Fruit fly (Drosophila melanogaster) whole organism, prepupa: ENCODE data around the gene CG14662.

Source experiments
- CG10669 ChIP-seq: fragments of 200-800 bp; sonication (Bioruptor generic); optimal IDR thresholded peaks from 3 replicates; lab custom pipeline; 2018; ENCODE audit warnings: missing biosample characterization, mild to moderate bottlenecking, missing genetic modification characterization, moderate library complexity
- pdm3 ChIP-seq: fragments of 200-800 bp; sonication (Bioruptor generic); optimal IDR thresholded peaks from 3 replicates; lab custom pipeline; 2016; ENCODE audit warnings: missing biosample characterization, missing genetic modification characterization
- spab ChIP-seq: fragments of 200-800 bp; sonication (Bioruptor generic); optimal IDR thresholded peaks from 2 replicates; lab custom pipeline; 2017; ENCODE audit warnings: missing biosample characterization, mild to moderate bottlenecking, missing genetic modification characterization, missing genetic modification reagents

DNA sequence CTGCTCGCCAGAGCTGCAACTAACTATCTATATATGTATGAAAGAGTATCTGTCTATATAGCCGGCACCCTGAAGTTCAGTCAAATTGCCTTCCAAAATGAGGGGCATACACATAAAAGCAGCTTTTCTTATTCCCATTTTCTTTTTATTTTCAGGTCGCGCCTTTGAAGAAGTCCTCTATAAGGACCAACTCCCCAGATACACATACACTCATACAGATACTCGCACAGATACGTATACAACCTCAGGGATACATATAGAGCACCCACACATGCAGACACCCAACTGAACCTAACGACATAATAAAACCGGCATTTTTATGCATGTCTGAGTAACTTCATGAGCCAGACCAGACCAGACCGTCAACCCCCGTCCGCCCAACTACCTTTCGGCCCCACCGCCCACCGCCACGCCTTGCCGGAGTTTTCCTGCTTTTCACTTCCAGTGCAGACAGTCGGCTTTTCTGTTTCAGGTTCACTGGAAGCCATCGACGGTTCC, 36.9 kb upstream of the CG14662 start:
- TF ChIP-seq pdm3, result no peak
- TF ChIP-seq CG10669, result no peak
- TF ChIP-seq spab (GFP tag; lab: Kevin White, UChicago), result no peak
